Fruit fly (Drosophila melanogaster) whole organism, prepupa: ENCODE measurements around the gene htt.

Experiments
- CG16779 ChIP-seq: fragments of 200-800 bp; sonication (Bioruptor generic); optimal IDR thresholded peaks from 3 replicates; lab custom pipeline; 2017; ENCODE audit warnings: missing biosample characterization, mild to moderate bottlenecking, missing genetic modification characterization
- achi ChIP-seq: fragments of 200-800 bp; sonication (Bioruptor generic); optimal IDR thresholded peaks from 3 replicates; lab custom pipeline; 2016; ENCODE audit warnings: missing biosample characterization, missing genetic modification characterization
- cyc ChIP-seq: fragments of 200-800 bp; sonication (Bioruptor generic); optimal IDR thresholded peaks from 3 replicates; lab custom pipeline; 2016; ENCODE audit warnings: missing biosample characterization, missing genetic modification characterization

- TF ChIP-seq cyc (GFP tag; lab: Kevin White, UChicago) (no peak), CG16779 (tag; lab: Kevin White, UChicago) (no peak), achi (GFP tag; lab: Kevin White, UChicago) (no peak)
Observed at dm6 chr3R:28677527-28678134, 18.4 kb upstream of the htt start.
